Worm (Caenorhabditis elegans): ENCODE results near the gene str-252.
A peak's percentile ranks its signal among the peaks of the same experiment; 100 is the strongest.

DNA sequence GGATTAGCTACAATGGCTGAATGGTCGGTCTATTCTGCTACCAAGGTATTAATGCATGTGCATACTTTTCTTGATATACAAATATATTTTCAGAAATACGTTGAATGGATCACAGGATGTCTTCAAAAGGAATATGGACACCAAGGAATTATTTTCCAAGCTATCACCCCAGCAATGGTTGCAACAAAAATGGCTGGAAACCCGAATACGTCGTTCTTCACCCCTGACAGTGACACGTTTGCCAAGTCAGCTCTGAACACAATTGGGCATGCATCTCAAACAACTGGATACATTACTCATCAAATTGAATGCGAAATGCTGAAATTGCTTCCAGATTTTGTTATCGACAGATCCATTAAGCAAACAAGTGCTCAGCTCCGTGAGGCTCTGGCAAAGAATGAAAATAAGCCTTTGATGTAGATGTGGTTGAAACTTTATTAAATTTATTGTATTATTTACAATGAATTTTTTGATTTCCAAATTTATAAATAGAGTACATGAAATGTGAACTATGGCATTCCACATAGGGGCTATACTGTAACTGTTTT is 8.7 kb upstream of the str-252 start:
- no peak for TF ChIP-seq fkh-10 (GFP tag; optimal IDR thresholded peaks at IDR 0.05)
- no peak for TF ChIP-seq mdl-1 (tag; optimal IDR thresholded peaks at IDR 0.05)
- no peak for TF ChIP-seq efl-1 (optimal IDR thresholded peaks at IDR 0.05)
- peak in 1 of 2 experiments; percentile 96 for TF ChIP-seq efl-1 (GFP tag; optimal IDR thresholded peaks at IDR 0.05 in 1 of 2)
- peak in 1 of 2 experiments; percentile 45 for TF ChIP-seq lsy-2 (tag; optimal IDR thresholded peaks at IDR 0.05)
- no peak for TF ChIP-seq snpc-4 (tag; optimal IDR thresholded peaks at IDR 0.05)
